Worm (Caenorhabditis elegans) whole organism, young adult: Measurements from ENCODE around the gene sre-38.

Source experiments
- F23B12.7 ChIP-seq: sonication (generic microtip); optimal IDR thresholded peaks from 2 replicates; lab custom pipeline; 2017; ENCODE audit warnings: missing genetic modification characterization, mild to moderate bottlenecking, missing compliant biosample characterization, antibody characterized with exemption, moderate library complexity; ENCODE audit not compliant: insufficient read depth
- F55B11.4 ChIP-seq: sonication (generic microtip); optimal IDR thresholded peaks from 2 replicates; lab custom pipeline; 2016; ENCODE audit warnings: missing compliant biosample characterization, missing genetic modification characterization, borderline replicate concordance; ENCODE audit not compliant: insufficient read depth
- ama-1 ChIP-seq, 3 experiments: fragments of 150-350 bp in 1 of 3; sonication (generic microtip) in 2 of 3; optimal IDR thresholded peaks; 2 replicates each; lab custom pipeline; 2014 to 2018; ENCODE audit warnings: missing biosample characterization in 2 of 3, missing genetic modification characterization in 2 of 3, missing genetic modification reagents in 2 of 3
- lin-35 ChIP-seq, 3 experiments: fragments of 150-350 bp in 2 of 3; sonication (generic microtip) in 1 of 3; optimal IDR thresholded peaks; 2 replicates each; lab custom pipeline; 2014 to 2018; ENCODE audit warnings: missing biosample characterization in 3 of 3, missing genetic modification characterization in 3 of 3, missing genetic modification reagents in 3 of 3
- nfyb-1 ChIP-seq: fragments of 200-800 bp; sonication (Bioruptor generic); IDR thresholded peaks from 2 replicates; pipeline ENCODE4 v1.3.6; 2022; ENCODE audit warnings: missing genetic modification reagents, missing genetic modification characterization, missing compliant biosample characterization
- pbrm-1 ChIP-seq: fragments of 200-800 bp; sonication (Bioruptor generic); IDR thresholded peaks from 2 replicates; pipeline ENCODE4 v1.3.6; 2022; ENCODE audit warnings: missing genetic modification reagents, missing genetic modification characterization, missing compliant biosample characterization
- rcor-1 ChIP-seq: fragments of 200-800 bp; sonication (Bioruptor generic); IDR thresholded peaks from 2 replicates; pipeline ENCODE4 v1.3.6; 2022; ENCODE audit warnings: missing genetic modification reagents, missing genetic modification characterization, missing compliant biosample characterization
- snpc-1.3 ChIP-seq: sonication (generic microtip); optimal IDR thresholded peaks from 2 replicates; lab custom pipeline; 2017; ENCODE audit warnings: missing genetic modification characterization, mild to moderate bottlenecking, missing compliant biosample characterization, antibody characterized with exemption, moderate library complexity, missing genotype, missing genetic modification reagents; ENCODE audit not compliant: insufficient read depth
- zfh-2 ChIP-seq: fragments of 200-800 bp; sonication (Bioruptor generic); conservative IDR thresholded peaks from 2 replicates; pipeline ENCODE4 v1.3.6; 2022; ENCODE audit warnings: missing genetic modification reagents, missing genetic modification characterization, missing compliant biosample characterization

DNA sequence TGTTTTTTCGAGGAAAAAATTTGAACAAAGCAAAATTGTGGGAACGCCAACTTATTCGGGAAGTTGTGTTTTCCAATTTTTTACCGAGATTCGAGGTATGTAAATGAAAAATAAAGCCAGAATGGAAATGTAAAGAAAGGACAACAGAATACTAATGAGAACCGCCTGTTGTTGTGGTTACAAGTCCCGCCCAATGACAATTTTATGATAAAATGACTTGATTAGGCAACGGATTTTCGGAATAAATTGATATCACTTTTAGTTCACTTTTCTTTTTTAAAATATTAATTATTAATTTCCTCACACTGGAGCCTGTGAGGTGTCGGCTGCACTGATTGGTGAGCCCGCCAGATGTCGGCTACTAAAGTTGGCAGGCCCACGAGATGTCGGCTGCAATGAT is 25.0 kb upstream of the sre-38 start, which contains the start of gene dct-12:
- TF ChIP-seq rcor-1 (GFP tag; lab: Robert Waterston, UW): no peak
- TF ChIP-seq nfyb-1 (GFP tag; lab: Robert Waterston, UW): no peak
- no peak for TF ChIP-seq ama-1 (optimal IDR thresholded peaks at IDR 0.05; lab: Kevin White, UChicago)
- TF ChIP-seq ama-1 (GFP tag; optimal IDR thresholded peaks at IDR 0.05; lab: Kevin White, UChicago): no peak
- no peak for TF ChIP-seq F23B12.7 (tag; lab: Kevin White, UChicago)
- TF ChIP-seq pbrm-1 (GFP tag; lab: Robert Waterston, UW): no peak
- no peak for TF ChIP-seq lin-35 (GFP tag; optimal IDR thresholded peaks at IDR 0.05; lab: Kevin White, UChicago)
- TF ChIP-seq zfh-2 (GFP tag; lab: Robert Waterston, UW): no peak
- no peak for TF ChIP-seq snpc-1.3 (tag; lab: Kevin White, UChicago)
- no peak for TF ChIP-seq F55B11.4 (tag; lab: Kevin White, UChicago)
